Worm (Caenorhabditis elegans): ENCODE data around the gene nrf-5.

- no peak for TF ChIP-seq ama-1 (optimal IDR thresholded peaks at IDR 0.05)
- TF ChIP-seq aly-1 (tag; optimal IDR thresholded peaks at IDR 0.05): no peak
- no peak for TF ChIP-seq pes-1 (GFP tag; IDR thresholded peaks at IDR 0.05)
- TF ChIP-seq hmg-4 (GFP tag; optimal IDR thresholded peaks at IDR 0.05): no peak
- no peak for TF ChIP-seq tbx-37 (GFP tag; conservative IDR thresholded peaks at IDR 0.05)
- no peak for TF ChIP-seq ceh-13 (GFP tag; optimal IDR thresholded peaks at IDR 0.05)
- TF ChIP-seq scrt-1 (GFP tag; IDR thresholded peaks at IDR 0.05): no peak
- TF ChIP-seq B0310.2 (tag; optimal IDR thresholded peaks at IDR 0.05): no peak
These were observed 9.1 kb downstream of the nrf-5 start, which contains the start of gene srx-128 for ce11 chrV:13837173-13837572.
